Worm (Caenorhabditis elegans) whole organism, L2 larva: ENCODE data around the gene hot-1.

Experiments
- R02D3.7 ChIP-seq: fragments of 150-350 bp; optimal IDR thresholded peaks from 2 replicates; lab custom pipeline; 2014; ENCODE audit warnings: missing biosample characterization, missing genetic modification characterization
- alr-1 ChIP-seq: fragments of 150-350 bp; optimal IDR thresholded peaks from 2 replicates; lab custom pipeline; 2014; ENCODE audit warnings: missing biosample characterization, missing genetic modification characterization
- ceh-82 ChIP-seq: fragments of 150-350 bp; optimal IDR thresholded peaks from 2 replicates; lab custom pipeline; 2014; ENCODE audit warnings: missing biosample characterization, missing genetic modification characterization
- fos-1 ChIP-seq: fragments of 150-350 bp; optimal IDR thresholded peaks from 2 replicates; lab custom pipeline; 2014; ENCODE audit warnings: missing biosample characterization, missing genetic modification characterization
- lin-13 ChIP-seq: fragments of 150-350 bp; optimal IDR thresholded peaks from 2 replicates; lab custom pipeline; 2014; ENCODE audit warnings: missing biosample characterization, missing genetic modification reagents, missing genetic modification characterization
- lin-39 ChIP-seq: fragments of 150-350 bp; optimal IDR thresholded peaks from 2 replicates; lab custom pipeline; 2014; ENCODE audit warnings: missing biosample characterization, missing genetic modification reagents, missing genetic modification characterization
- nhr-12 ChIP-seq: fragments of 150-350 bp; optimal IDR thresholded peaks from 2 replicates; lab custom pipeline; 2014; ENCODE audit warnings: missing biosample characterization, missing genetic modification characterization
- unc-39 ChIP-seq: fragments of 150-350 bp; optimal IDR thresholded peaks from 2 replicates; lab custom pipeline; 2014; ENCODE audit warnings: missing biosample characterization, missing genetic modification characterization
- unc-55 ChIP-seq: fragments of 150-350 bp; sonication (generic microtip); optimal IDR thresholded peaks from 3 replicates; lab custom pipeline; 2014; ENCODE audit warnings: missing biosample characterization, missing genetic modification reagents, missing genetic modification characterization
- unc-62 ChIP-seq: fragments of 150-350 bp; optimal IDR thresholded peaks from 2 replicates; lab custom pipeline; 2014; ENCODE audit warnings: missing biosample characterization, missing genetic modification reagents, missing genetic modification characterization
- zag-1 ChIP-seq: fragments of 150-350 bp; optimal IDR thresholded peaks from 2 replicates; lab custom pipeline; 2014; ENCODE audit warnings: missing biosample characterization, missing genetic modification characterization
- ztf-11 ChIP-seq: sonication (generic microtip); optimal IDR thresholded peaks from 2 replicates; lab custom pipeline; 2017; ENCODE audit warnings: missing biosample characterization, missing genetic modification characterization

DNA sequence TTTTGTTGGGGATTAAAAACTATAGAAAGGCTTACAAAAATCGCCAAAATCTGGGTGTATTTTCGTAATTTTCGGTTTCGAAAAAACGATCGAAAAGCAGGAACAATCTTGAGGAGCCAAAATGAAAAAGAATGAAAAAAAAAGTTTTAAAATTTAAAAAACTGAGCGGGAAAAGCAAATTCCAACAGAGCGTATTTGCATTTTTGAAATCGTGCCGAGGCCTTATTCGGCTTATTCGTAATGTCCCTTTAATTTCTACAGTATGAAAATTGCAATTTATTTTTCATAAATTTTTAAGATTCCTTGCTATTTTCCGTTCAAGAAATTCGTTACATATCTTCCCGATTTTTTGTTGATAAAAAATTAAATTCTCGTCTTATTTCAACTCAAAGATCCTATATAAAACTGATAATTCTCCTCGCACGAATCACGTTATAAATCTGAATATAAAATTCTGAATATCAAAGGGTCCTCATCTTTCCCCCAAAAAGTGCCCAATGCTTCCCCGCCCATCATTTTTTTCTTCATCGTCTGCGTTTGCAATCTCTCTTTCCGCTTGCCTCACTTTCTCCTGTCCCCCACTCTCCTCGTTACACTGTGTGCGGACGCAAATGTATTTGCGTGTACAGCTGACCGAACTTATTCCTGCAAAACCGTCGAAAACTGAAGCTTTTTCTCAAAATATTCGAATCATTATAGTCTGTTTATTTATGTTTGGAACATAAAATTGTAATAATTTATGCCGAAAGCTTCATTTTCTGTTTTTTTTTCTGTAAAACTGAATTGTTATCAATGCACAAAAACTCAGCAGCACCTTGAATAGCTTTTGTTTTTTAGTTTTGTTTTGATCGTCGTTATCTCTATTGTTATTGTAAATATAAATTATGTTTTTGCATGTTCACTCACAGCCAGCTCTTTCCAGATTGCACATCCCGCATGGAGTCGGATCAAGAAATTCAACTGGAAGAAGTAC lies 25.2 kb downstream of the hot-1 start, which contains the start of the genes rfc-1 and pmp-3:
- TF ChIP-seq unc-55 (GFP tag; lab: Kevin White, UChicago) = peak; percentile 51
- no peak for TF ChIP-seq ceh-82 (tag; lab: Kevin White, UChicago)
- no peak for TF ChIP-seq lin-13 (GFP tag; lab: Kevin White, UChicago)
- no peak for TF ChIP-seq unc-62
- peak; percentile 21 for TF ChIP-seq fos-1 (tag; lab: Kevin White, UChicago)
- TF ChIP-seq lin-39 (tag; lab: Kevin White, UChicago) = no peak
- no peak for TF ChIP-seq nhr-12 (tag; lab: Kevin White, UChicago)
- no peak for TF ChIP-seq unc-39 (tag; lab: Kevin White, UChicago)
- TF ChIP-seq R02D3.7 (tag; lab: Kevin White, UChicago) = no peak
- no peak for TF ChIP-seq alr-1 (tag; lab: Kevin White, UChicago)
- no peak for TF ChIP-seq zag-1 (tag; lab: Kevin White, UChicago)
- TF ChIP-seq ztf-11 (tag; lab: Kevin White, UChicago) = no peak
